Worm (Caenorhabditis elegans) whole organism, late embryonic: Measurements from ENCODE around the gene prk-2.

Experiments used
- C08G9.2 ChIP-seq: sonication (generic microtip); optimal IDR thresholded peaks from 2 replicates; lab custom pipeline; 2016; ENCODE audit warnings: mild to moderate bottlenecking, missing genetic modification characterization, moderate library complexity, missing compliant biosample characterization
- C38D4.7 ChIP-seq: fragments of 200-800 bp; sonication (Bioruptor generic); optimal IDR thresholded peaks from 2 replicates; lab custom pipeline; 2018; ENCODE audit warnings: mild to moderate bottlenecking, missing genetic modification characterization, moderate library complexity, missing compliant biosample characterization
- F13H6.1 ChIP-seq: sonication (generic microtip); optimal IDR thresholded peaks from 2 replicates; lab custom pipeline; 2016; ENCODE audit warnings: missing genetic modification characterization, missing compliant biosample characterization
- K09A11.1 ChIP-seq: sonication (generic microtip); optimal IDR thresholded peaks from 2 replicates; lab custom pipeline; 2017; ENCODE audit warnings: antibody characterized with exemption, mild to moderate bottlenecking, missing genetic modification characterization, missing compliant biosample characterization; ENCODE audit not compliant: insufficient read depth
- T23F11.4 ChIP-seq: fragments of 200-800 bp; sonication (Bioruptor generic); optimal IDR thresholded peaks from 2 replicates; lab custom pipeline; 2018; ENCODE audit warnings: mild to moderate bottlenecking, missing genetic modification characterization, missing compliant biosample characterization
- Y22D7AL.16 ChIP-seq: sonication (generic microtip); optimal IDR thresholded peaks from 2 replicates; lab custom pipeline; 2016; ENCODE audit warnings: missing genetic modification characterization, missing compliant biosample characterization
- ahr-1 ChIP-seq: sonication (generic microtip); optimal IDR thresholded peaks from 2 replicates; lab custom pipeline; 2016; ENCODE audit warnings: missing genetic modification characterization, missing compliant biosample characterization
- ama-1 ChIP-seq: fragments of 150-350 bp; optimal IDR thresholded peaks from 2 replicates; lab custom pipeline; 2014
- ceh-14 ChIP-seq: sonication (generic microtip); optimal IDR thresholded peaks from 2 replicates; lab custom pipeline; 2016; ENCODE audit warnings: missing genotype, missing genetic modification characterization, missing compliant biosample characterization
- ceh-18 ChIP-seq: sonication (generic microtip); optimal IDR thresholded peaks from 2 replicates; lab custom pipeline; 2016; ENCODE audit warnings: missing genetic modification characterization, missing compliant biosample characterization
- ceh-19 ChIP-seq: fragments of 200-800 bp; sonication (Bioruptor generic); optimal IDR thresholded peaks from 2 replicates; lab custom pipeline; 2018; ENCODE audit warnings: mild to moderate bottlenecking, missing genetic modification characterization, missing compliant biosample characterization
- ceh-2 ChIP-seq: sonication (generic microtip); optimal IDR thresholded peaks from 2 replicates; lab custom pipeline; 2016; ENCODE audit warnings: missing genotype, missing genetic modification characterization, missing compliant biosample characterization
- ceh-22 ChIP-seq: sonication (generic microtip); optimal IDR thresholded peaks from 2 replicates; lab custom pipeline; 2017; ENCODE audit warnings: missing biosample characterization, missing genetic modification characterization
- ceh-24 ChIP-seq: sonication (generic microtip); optimal IDR thresholded peaks from 2 replicates; lab custom pipeline; 2016; ENCODE audit warnings: mild to moderate bottlenecking, missing genetic modification characterization, missing compliant biosample characterization
- ceh-30 ChIP-seq: fragments of 150-350 bp; optimal IDR thresholded peaks from 2 replicates; lab custom pipeline; 2014; ENCODE audit warnings: missing biosample characterization, missing genetic modification characterization
- ceh-31 ChIP-seq: sonication (generic microtip); optimal IDR thresholded peaks from 2 replicates; lab custom pipeline; 2016; ENCODE audit warnings: missing genetic modification characterization, missing compliant biosample characterization
- ceh-34 ChIP-seq: sonication (generic microtip); optimal IDR thresholded peaks from 2 replicates; lab custom pipeline; 2016; ENCODE audit warnings: mild to moderate bottlenecking, missing genetic modification characterization, missing compliant biosample characterization
- ceh-45 ChIP-seq: fragments of 200-800 bp; sonication (Bioruptor generic); IDR thresholded peaks from 2 replicates; pipeline ENCODE4 v1.3.6; 2022; ENCODE audit warnings: missing genetic modification reagents, missing genetic modification characterization, missing compliant biosample characterization
- che-1 ChIP-seq: sonication (generic microtip); optimal IDR thresholded peaks from 2 replicates; lab custom pipeline; 2016; ENCODE audit warnings: mild to moderate bottlenecking, missing genetic modification characterization, missing compliant biosample characterization
- dmd-4 ChIP-seq: sonication (generic microtip); optimal IDR thresholded peaks from 2 replicates; lab custom pipeline; 2016; ENCODE audit warnings: borderline replicate concordance, missing genetic modification characterization, missing compliant biosample characterization
- dve-1 ChIP-seq: sonication (generic microtip); optimal IDR thresholded peaks from 2 replicates; lab custom pipeline; 2017; ENCODE audit warnings: antibody characterized with exemption, mild to moderate bottlenecking, missing genetic modification characterization, missing compliant biosample characterization
- elt-4 ChIP-seq: sonication (generic microtip); optimal IDR thresholded peaks from 2 replicates; lab custom pipeline; 2016; ENCODE audit warnings: missing genetic modification characterization, missing compliant biosample characterization
- ets-4 ChIP-seq: sonication (generic microtip); optimal IDR thresholded peaks from 2 replicates; lab custom pipeline; 2016; ENCODE audit warnings: missing genetic modification characterization, missing compliant biosample characterization
- eyg-1 ChIP-seq: sonication (generic microtip); optimal IDR thresholded peaks from 2 replicates; lab custom pipeline; 2016; ENCODE audit warnings: missing genotype, missing genetic modification characterization, missing compliant biosample characterization
- fkh-10 ChIP-seq: fragments of 150-350 bp; optimal IDR thresholded peaks from 2 replicates; lab custom pipeline; 2014; ENCODE audit warnings: missing biosample characterization, missing genetic modification reagents, missing genetic modification characterization
- fkh-6 ChIP-seq: sonication (generic microtip); optimal IDR thresholded peaks from 2 replicates; lab custom pipeline; 2016; ENCODE audit warnings: missing genetic modification characterization, missing compliant biosample characterization
- hlh-13 ChIP-seq: fragments of 200-800 bp; sonication (Bioruptor generic); optimal IDR thresholded peaks from 2 replicates; lab custom pipeline; 2018; ENCODE audit warnings: mild to moderate bottlenecking, missing genetic modification characterization, missing compliant biosample characterization
- hlh-30 ChIP-seq: sonication (generic microtip); optimal IDR thresholded peaks from 2 replicates; lab custom pipeline; 2017; ENCODE audit warnings: antibody characterized with exemption, missing genetic modification characterization, missing compliant biosample characterization; ENCODE audit not compliant: insufficient read depth
- hlh-6 ChIP-seq: sonication (generic microtip); optimal IDR thresholded peaks from 2 replicates; lab custom pipeline; 2016; ENCODE audit warnings: missing genotype, missing genetic modification characterization, missing compliant biosample characterization
- lim-6 ChIP-seq: sonication (generic microtip); optimal IDR thresholded peaks from 2 replicates; lab custom pipeline; 2016; ENCODE audit warnings: missing genetic modification characterization, missing compliant biosample characterization
- lin-11 ChIP-seq: fragments of 200-800 bp; sonication (Bioruptor generic); optimal IDR thresholded peaks from 2 replicates; lab custom pipeline; 2018; ENCODE audit warnings: mild to moderate bottlenecking, missing genetic modification characterization, missing compliant biosample characterization
- mec-3 ChIP-seq: sonication (generic microtip); optimal IDR thresholded peaks from 2 replicates; lab custom pipeline; 2016; ENCODE audit warnings: borderline replicate concordance, missing genetic modification characterization, missing compliant biosample characterization
- nfya-1 ChIP-seq: sonication (generic microtip); optimal IDR thresholded peaks from 2 replicates; lab custom pipeline; 2017; ENCODE audit warnings: missing genetic modification characterization, mild to moderate bottlenecking, missing compliant biosample characterization, antibody characterized with exemption, moderate library complexity
- nhr-11 ChIP-seq: fragments of 150-350 bp; optimal IDR thresholded peaks from 2 replicates; lab custom pipeline; 2014; ENCODE audit warnings: missing biosample characterization, missing genetic modification characterization
- nhr-232 ChIP-seq: sonication (generic microtip); optimal IDR thresholded peaks from 2 replicates; lab custom pipeline; 2016; ENCODE audit warnings: missing genetic modification characterization, missing compliant biosample characterization
- pag-3 ChIP-seq: sonication (generic microtip); optimal IDR thresholded peaks from 2 replicates; lab custom pipeline; 2016; ENCODE audit warnings: missing compliant biosample characterization, missing genetic modification characterization, borderline replicate concordance
- pax-1 ChIP-seq: fragments of 150-350 bp; optimal IDR thresholded peaks from 2 replicates; lab custom pipeline; 2014; ENCODE audit warnings: missing biosample characterization, missing genetic modification characterization
- pha-2 ChIP-seq: sonication (generic microtip); optimal IDR thresholded peaks from 2 replicates; lab custom pipeline; 2017; ENCODE audit warnings: mild to moderate bottlenecking, missing genetic modification characterization, missing compliant biosample characterization
- pros-1 ChIP-seq: fragments of 150-350 bp; optimal IDR thresholded peaks from 2 replicates; lab custom pipeline; 2014; ENCODE audit warnings: missing biosample characterization, missing genetic modification reagents, missing genetic modification characterization
- ref-2 ChIP-seq: sonication (generic microtip); optimal IDR thresholded peaks from 2 replicates; lab custom pipeline; 2016; ENCODE audit warnings: missing genetic modification characterization, missing compliant biosample characterization
- sdc-2 ChIP-seq: sonication (generic microtip); optimal IDR thresholded peaks from 2 replicates; lab custom pipeline; 2016; ENCODE audit warnings: missing genotype, missing genetic modification characterization, missing compliant biosample characterization
- sox-2 ChIP-seq: fragments of 200-800 bp; sonication (Bioruptor generic); IDR thresholded peaks from 2 replicates; pipeline ENCODE4 v1.3.6; 2022; ENCODE audit warnings: missing genetic modification reagents, missing genetic modification characterization, missing compliant biosample characterization
- sox-4 ChIP-seq: sonication (generic microtip); optimal IDR thresholded peaks from 2 replicates; lab custom pipeline; 2017; ENCODE audit warnings: mild to moderate bottlenecking, missing genetic modification characterization, inconsistent platforms, missing compliant biosample characterization
- syd-9 ChIP-seq: sonication (generic microtip); optimal IDR thresholded peaks from 2 replicates; lab custom pipeline; 2016; ENCODE audit warnings: mild to moderate bottlenecking, missing genetic modification characterization, moderate library complexity, missing compliant biosample characterization
- tbx-2 ChIP-seq: sonication (generic microtip); optimal IDR thresholded peaks from 2 replicates; lab custom pipeline; 2016; ENCODE audit warnings: missing genetic modification characterization, missing compliant biosample characterization
- unc-3 ChIP-seq, 2 experiments: fragments of 200-800 bp in 1 of 2; sonication (Bioruptor generic) in 1 of 2; sonication (generic microtip) in 1 of 2; conservative IDR thresholded peaks in 1 of 2; optimal IDR thresholded peaks in 1 of 2; 2 replicates each; pipeline versions ENCODE4 v1.3.6 to Lab custom; 2016 to 2022; ENCODE audit warnings: missing compliant biosample characterization in 2 of 2, missing genetic modification characterization in 2 of 2, missing genetic modification reagents in 1 of 2
- unc-55 ChIP-seq: sonication (generic microtip); optimal IDR thresholded peaks from 2 replicates; lab custom pipeline; 2017; ENCODE audit warnings: missing biosample characterization, missing genetic modification reagents, missing genetic modification characterization
- unc-86 ChIP-seq: sonication (generic microtip); optimal IDR thresholded peaks from 2 replicates; lab custom pipeline; 2016; ENCODE audit warnings: missing genetic modification characterization, missing compliant biosample characterization
- zip-5 ChIP-seq: sonication (generic microtip); optimal IDR thresholded peaks from 2 replicates; lab custom pipeline; 2016; ENCODE audit warnings: missing genetic modification characterization, missing compliant biosample characterization
- ztf-16 ChIP-seq: sonication (generic microtip); optimal IDR thresholded peaks from 2 replicates; lab custom pipeline; 2017; ENCODE audit warnings: missing genetic modification characterization, missing compliant biosample characterization

The prk-2 gene

ce11 chrIII:3390144-3390543 lies 20.1 kb upstream of the prk-2 start:
- no peak for TF ChIP-seq fkh-10 (GFP tag; lab: Kevin White, UChicago)
- TF ChIP-seq ceh-14 (tag; lab: Kevin White, UChicago) = no peak
- no peak for TF ChIP-seq ceh-34 (tag; lab: Kevin White, UChicago)
- no peak for TF ChIP-seq K09A11.1 (tag; lab: Kevin White, UChicago)
- TF ChIP-seq pax-1 (tag; lab: Kevin White, UChicago) = no peak

ce11 chrIII:3389426-3390020 lies 19.5 kb upstream of the prk-2 start, which contains the start of the genes elmd-1 and hecw-1:
Gene elmd-1, plus strand, starts transcription at chrIII:3389919.
Gene hecw-1, minus strand, starts transcription at chrIII:3389970.
- no peak for TF ChIP-seq nhr-232 (tag; lab: Kevin White, UChicago)
- TF ChIP-seq Y22D7AL.16 (tag; lab: Kevin White, UChicago) = no peak
- peak; percentile 63 for TF ChIP-seq tbx-2 (tag; lab: Kevin White, UChicago)
- no peak for TF ChIP-seq ceh-2 (tag; lab: Kevin White, UChicago)
- TF ChIP-seq mec-3 (tag; lab: Kevin White, UChicago) = no peak
- no peak for TF ChIP-seq T23F11.4 (GFP tag; lab: Kevin White, UChicago)
- TF ChIP-seq ceh-19 = peak; percentile 3
- no peak for TF ChIP-seq dve-1 (tag; lab: Kevin White, UChicago)
- TF ChIP-seq ceh-45 = no peak
- peak; percentile 31 for TF ChIP-seq che-1 (tag; lab: Kevin White, UChicago)
- no peak for TF ChIP-seq syd-9
- TF ChIP-seq ceh-30 (tag; lab: Kevin White, UChicago) = no peak
- TF ChIP-seq ceh-18 = peak; percentile 39
- no peak for TF ChIP-seq pha-2 (tag; lab: Kevin White, UChicago)
- no peak for TF ChIP-seq sox-2 (GFP tag; lab: Robert Waterston, UW)
- peak; percentile 26 for TF ChIP-seq ceh-31
- TF ChIP-seq ztf-16 = no peak
- TF ChIP-seq hlh-30 (tag; lab: Kevin White, UChicago) = no peak
- no peak for TF ChIP-seq pag-3 (tag; lab: Kevin White, UChicago)
- TF ChIP-seq unc-3 (GFP tag; conservative IDR thresholded peaks at IDR 0.05; lab: Robert Waterston, UW) = no peak
- TF ChIP-seq unc-3 (tag; optimal IDR thresholded peaks at IDR 0.05; lab: Kevin White, UChicago) = no peak
- no peak for TF ChIP-seq fkh-6 (tag; lab: Kevin White, UChicago)
- TF ChIP-seq ama-1 (lab: Kevin White, UChicago) = no peak
- TF ChIP-seq ahr-1 (tag; lab: Kevin White, UChicago) = no peak
- TF ChIP-seq ceh-22 (tag; lab: Kevin White, UChicago) = no peak
- no peak for TF ChIP-seq eyg-1 (tag; lab: Kevin White, UChicago)
- TF ChIP-seq nfya-1 (tag; lab: Kevin White, UChicago) = peak; percentile 22
- no peak for TF ChIP-seq F13H6.1 (tag; lab: Kevin White, UChicago)
- TF ChIP-seq hlh-13 = no peak
- no peak for TF ChIP-seq fkh-10 (GFP tag; lab: Kevin White, UChicago)
- peak; percentile 24 for TF ChIP-seq C38D4.7 (GFP tag; lab: Kevin White, UChicago)
- peak; percentile 70 for TF ChIP-seq unc-55 (GFP tag; lab: Kevin White, UChicago)
- no peak for TF ChIP-seq sox-4 (tag; lab: Kevin White, UChicago)
- no peak for TF ChIP-seq nhr-11 (tag; lab: Kevin White, UChicago)
- no peak for TF ChIP-seq unc-86
- TF ChIP-seq C08G9.2 (tag; lab: Kevin White, UChicago) = no peak
- no peak for TF ChIP-seq elt-4
- TF ChIP-seq ref-2 (tag; lab: Kevin White, UChicago) = no peak
- TF ChIP-seq lin-11 (tag; lab: Kevin White, UChicago) = no peak
- no peak for TF ChIP-seq ceh-24 (tag; lab: Kevin White, UChicago)
- TF ChIP-seq zip-5 = no peak
- no peak for TF ChIP-seq pros-1 (tag; lab: Kevin White, UChicago)
- TF ChIP-seq sdc-2 = no peak
- no peak for TF ChIP-seq K09A11.1 (tag; lab: Kevin White, UChicago)
- no peak for TF ChIP-seq lim-6 (tag; lab: Kevin White, UChicago)
- no peak for TF ChIP-seq ets-4 (tag; lab: Kevin White, UChicago)
- TF ChIP-seq hlh-6 (tag; lab: Kevin White, UChicago) = no peak
- no peak for TF ChIP-seq dmd-4 (tag; lab: Kevin White, UChicago)
